Worm (Caenorhabditis elegans) whole organism, L4 larva: ENCODE results near the gene tig-2.

Experiments used
- D1046.2 ChIP-seq: fragments of 200-800 bp; sonication (Bioruptor generic); IDR thresholded peaks from 2 replicates; pipeline ENCODE4 v1.3.6; 2022; ENCODE audit warnings: missing genetic modification characterization, missing compliant biosample characterization
- F49E8.2 ChIP-seq: sonication (generic microtip); optimal IDR thresholded peaks from 2 replicates; lab custom pipeline; 2016; ENCODE audit warnings: missing compliant biosample characterization, mild to moderate bottlenecking, missing genetic modification characterization, borderline replicate concordance
- Y48G9A.11 ChIP-seq: fragments of 200-800 bp; sonication (Bioruptor generic); IDR thresholded peaks from 2 replicates; pipeline ENCODE4 v1.3.6; 2022; ENCODE audit warnings: missing genetic modification reagents, missing genetic modification characterization, missing compliant biosample characterization
- Y5F2A.4 ChIP-seq: fragments of 200-800 bp; sonication (Bioruptor generic); optimal IDR thresholded peaks from 2 replicates; lab custom pipeline; 2018; ENCODE audit warnings: mild to moderate bottlenecking, missing genetic modification characterization, missing compliant biosample characterization
- aha-1 ChIP-seq: fragments of 150-350 bp; peaks from one replicate; lab custom pipeline; 2014; ENCODE audit warnings: missing biosample characterization, missing genetic modification characterization
- aly-2 ChIP-seq: sonication (generic microtip); optimal IDR thresholded peaks from 2 replicates; lab custom pipeline; 2018; ENCODE audit warnings: missing biosample characterization, missing genetic modification characterization
- arid-1 ChIP-seq: fragments of 200-800 bp; sonication (Bioruptor generic); conservative IDR thresholded peaks from 2 replicates; pipeline ENCODE4 v1.3.6; 2022; ENCODE audit warnings: missing genetic modification reagents, missing genetic modification characterization, missing compliant biosample characterization
- ceh-20 ChIP-seq: fragments of 200-800 bp; sonication (Bioruptor generic); IDR thresholded peaks from 2 replicates; pipeline ENCODE4 v1.3.6; 2022; ENCODE audit warnings: missing genetic modification reagents, missing genetic modification characterization, missing compliant biosample characterization
- ceh-62 ChIP-seq: sonication (generic microtip); optimal IDR thresholded peaks from 2 replicates; lab custom pipeline; 2017; ENCODE audit warnings: missing biosample characterization, missing genetic modification characterization
- ces-1 ChIP-seq: fragments of 150-350 bp; sonication (generic microtip); optimal IDR thresholded peaks from 4 replicates; lab custom pipeline; 2014; ENCODE audit warnings: missing biosample characterization, missing genetic modification reagents, missing genetic modification characterization
- daf-16 ChIP-seq, 3 experiments: sonication (generic microtip); optimal IDR thresholded peaks; 2 replicates each; lab custom pipeline; 2016 to 2017; ENCODE audit warnings: missing genetic modification characterization in 3 of 3, missing genetic modification reagents in 3 of 3, mild to moderate bottlenecking in 2 of 3, missing compliant biosample characterization in 2 of 3, missing biosample characterization in 1 of 3, moderate library complexity in 1 of 3
- dpl-1 ChIP-seq: fragments of 150-350 bp; optimal IDR thresholded peaks from 2 replicates; lab custom pipeline; 2014; ENCODE audit warnings: missing biosample characterization, missing genetic modification reagents, missing genetic modification characterization
- duxl-1 ChIP-seq: sonication (generic microtip); optimal IDR thresholded peaks from 2 replicates; lab custom pipeline; 2016; ENCODE audit warnings: mild to moderate bottlenecking, missing genetic modification characterization, moderate library complexity, missing compliant biosample characterization; ENCODE audit not compliant: poor library complexity
- dve-1 ChIP-seq: sonication (generic microtip); optimal IDR thresholded peaks from 2 replicates; lab custom pipeline; 2017; ENCODE audit warnings: antibody characterized with exemption, mild to moderate bottlenecking, missing genetic modification characterization, missing compliant biosample characterization; ENCODE audit not compliant: insufficient read depth
- hif-1 ChIP-seq, 2 experiments: sonication (generic microtip); optimal IDR thresholded peaks; 2 replicates each; lab custom pipeline; 2016 to 2017; ENCODE audit warnings: missing compliant biosample characterization in 2 of 2, missing genetic modification characterization in 2 of 2, missing genetic modification reagents in 2 of 2, missing genotype in 2 of 2, mild to moderate bottlenecking in 1 of 2
- hlh-11 ChIP-seq: fragments of 200-800 bp; sonication (Bioruptor generic); optimal IDR thresholded peaks from 2 replicates; lab custom pipeline; 2018; ENCODE audit warnings: mild to moderate bottlenecking, missing genetic modification characterization, missing compliant biosample characterization
- hlh-30 ChIP-seq: sonication (generic microtip); optimal IDR thresholded peaks from 2 replicates; lab custom pipeline; 2017; ENCODE audit warnings: antibody characterized with exemption, mild to moderate bottlenecking, missing genetic modification characterization, missing compliant biosample characterization; ENCODE audit not compliant: insufficient read depth
- hmg-1.1 ChIP-seq: fragments of 200-800 bp; sonication (Bioruptor generic); IDR thresholded peaks from 2 replicates; pipeline ENCODE4 v1.3.6; 2022; ENCODE audit warnings: missing genetic modification reagents, missing genetic modification characterization, missing compliant biosample characterization
- lin-38 ChIP-seq: fragments of 200-800 bp; sonication (Bioruptor generic); IDR thresholded peaks from 2 replicates; pipeline ENCODE4 v1.3.6; 2022; ENCODE audit warnings: missing genetic modification reagents, missing genetic modification characterization, missing compliant biosample characterization
- lsy-2 ChIP-seq, 2 experiments: fragments of 150-350 bp in 1 of 2; sonication (generic microtip) in 1 of 2; optimal IDR thresholded peaks; 2 replicates each; lab custom pipeline; 2014 to 2017; ENCODE audit warnings: missing biosample characterization in 2 of 2, missing genetic modification characterization in 2 of 2
- madf-5 ChIP-seq, 2 experiments: fragments of 200-800 bp; sonication (Bioruptor generic); IDR thresholded peaks; 2 replicates each; pipeline ENCODE4 v1.3.6; 2022; ENCODE audit warnings: missing compliant biosample characterization in 2 of 2, missing genetic modification characterization in 2 of 2
- mdt-29 ChIP-seq: fragments of 200-800 bp; sonication (Bioruptor generic); IDR thresholded peaks from 2 replicates; pipeline ENCODE4 v1.3.6; 2022; ENCODE audit warnings: missing genetic modification reagents, missing genetic modification characterization, missing compliant biosample characterization
- mep-1 ChIP-seq: fragments of 150-350 bp; sonication (generic microtip); optimal IDR thresholded peaks from 3 replicates; lab custom pipeline; 2014; ENCODE audit warnings: missing biosample characterization, missing genetic modification characterization
- mes-2 ChIP-seq: sonication (generic microtip); optimal IDR thresholded peaks from 2 replicates; lab custom pipeline; 2016; ENCODE audit warnings: missing genotype, mild to moderate bottlenecking, missing genetic modification characterization, missing compliant biosample characterization; ENCODE audit not compliant: poor library complexity, severe bottlenecking
- nhr-102 ChIP-seq: sonication (generic microtip); optimal IDR thresholded peaks from 2 replicates; lab custom pipeline; 2016; ENCODE audit warnings: mild to moderate bottlenecking, missing genetic modification characterization, moderate library complexity, missing compliant biosample characterization
- nhr-111 ChIP-seq: fragments of 200-800 bp; sonication (Bioruptor generic); optimal IDR thresholded peaks from 2 replicates; lab custom pipeline; 2018; ENCODE audit warnings: mild to moderate bottlenecking, missing genetic modification characterization, missing compliant biosample characterization
- nhr-28 ChIP-seq: fragments of 150-350 bp; optimal IDR thresholded peaks from 2 replicates; lab custom pipeline; 2014; ENCODE audit warnings: missing biosample characterization, missing genetic modification characterization
- nhr-42 ChIP-seq: fragments of 200-800 bp; sonication (Bioruptor generic); IDR thresholded peaks from 2 replicates; pipeline ENCODE4 v1.3.6; 2022; ENCODE audit warnings: missing genetic modification characterization, missing compliant biosample characterization
- nhr-6 ChIP-seq: fragments of 150-350 bp; optimal IDR thresholded peaks from 2 replicates; lab custom pipeline; 2014; ENCODE audit warnings: missing biosample characterization, missing genetic modification characterization
- pha-4 ChIP-seq, 2 experiments: fragments of 150-350 bp in 1 of 2; fragments of 200-800 bp in 1 of 2; sonication (Bioruptor generic) in 1 of 2; IDR thresholded peaks in 1 of 2; optimal IDR thresholded peaks in 1 of 2; 2 replicates each; pipeline versions ENCODE4 v1.3.6 to Lab custom; 2014 to 2022; ENCODE audit warnings: missing genetic modification characterization in 2 of 2, missing genetic modification reagents in 2 of 2, missing biosample characterization in 1 of 2, missing compliant biosample characterization in 1 of 2
- rbr-2 ChIP-seq: sonication (generic microtip); optimal IDR thresholded peaks from 2 replicates; lab custom pipeline; 2016; ENCODE audit warnings: missing genotype, missing genetic modification characterization, missing compliant biosample characterization
- set-16 ChIP-seq: fragments of 200-800 bp; sonication (Bioruptor generic); IDR thresholded peaks from 2 replicates; pipeline ENCODE4 v1.3.6; 2022; ENCODE audit warnings: missing genetic modification reagents, missing genetic modification characterization, missing compliant biosample characterization
- snpc-1.2 ChIP-seq: fragments of 200-800 bp; sonication (Bioruptor generic); IDR thresholded peaks from 2 replicates; pipeline ENCODE4 v1.3.6; 2022; ENCODE audit warnings: missing genetic modification reagents, missing genetic modification characterization, missing compliant biosample characterization
- tra-1 ChIP-seq: fragments of 200-800 bp; sonication (Bioruptor generic); IDR thresholded peaks from 2 replicates; pipeline ENCODE4 v1.3.6; 2022; ENCODE audit warnings: missing genetic modification reagents, missing genetic modification characterization, missing compliant biosample characterization
- unc-130 ChIP-seq: sonication (generic microtip); optimal IDR thresholded peaks from 2 replicates; lab custom pipeline; 2016; ENCODE audit warnings: missing genetic modification reagents, missing genetic modification characterization, missing compliant biosample characterization
- unc-62 ChIP-seq, 3 experiments: fragments of 150-350 bp in 1 of 3; sonication (generic microtip); optimal IDR thresholded peaks in 2 of 3; peaks in 1 of 3; 1 replicate in 1 of 3; 2 replicates in 2 of 3; lab custom pipeline; 2014 to 2017; ENCODE audit warnings: missing biosample characterization in 3 of 3, missing genetic modification characterization in 3 of 3, missing genetic modification reagents in 3 of 3, missing genotype in 1 of 3
- vab-7 ChIP-seq: fragments of 200-800 bp; sonication (Bioruptor generic); IDR thresholded peaks from 2 replicates; pipeline ENCODE4 v1.3.6; 2022; ENCODE audit warnings: missing genetic modification reagents, missing genetic modification characterization, missing compliant biosample characterization
- zag-1 ChIP-seq: fragments of 150-350 bp; optimal IDR thresholded peaks from 2 replicates; lab custom pipeline; 2014; ENCODE audit warnings: missing biosample characterization, missing genetic modification characterization
- zfp-3 ChIP-seq: fragments of 200-800 bp; sonication (Bioruptor generic); conservative IDR thresholded peaks from 2 replicates; pipeline ENCODE4 v1.3.6; 2022; ENCODE audit warnings: missing genetic modification reagents, missing genetic modification characterization, missing compliant biosample characterization
- ztf-11 ChIP-seq: fragments of 150-350 bp; optimal IDR thresholded peaks from 2 replicates; lab custom pipeline; 2014; ENCODE audit warnings: missing biosample characterization, missing genetic modification characterization

Gene tig-2

ce11 chrV:4734608-4735007 is 4.6 kb upstream of the tig-2 start:
- no peak for TF ChIP-seq nhr-111 (GFP tag; lab: Kevin White, UChicago)
- no peak for TF ChIP-seq dve-1 (tag; lab: Kevin White, UChicago)
- 0 out of 2 replicates have a peak, but pooled peaks have one; percentile 8 for TF ChIP-seq arid-1 (GFP tag; lab: Robert Waterston, UW)
- peak; percentile 31 for TF ChIP-seq aly-2 (tag; lab: Kevin White, UChicago)
- TF ChIP-seq daf-16 (GFP tag; optimal IDR thresholded peaks at IDR 0.05; lab: Kevin White, UChicago), result no peak
- peak; percentile 1 for TF ChIP-seq daf-16 (tag; optimal IDR thresholded peaks at IDR 0.05; lab: Kevin White, UChicago)
- no peak for TF ChIP-seq dpl-1
- no peak for TF ChIP-seq mdt-29 (GFP tag; lab: Robert Waterston, UW)
- TF ChIP-seq lin-38 (GFP tag; lab: Robert Waterston, UW), result peak; percentile 40; the same call in 1 of the 2 replicates
- TF ChIP-seq aha-1, result peak; percentile 96

ce11 chrV:4733952-4734351 is 4.0 kb upstream of the tig-2 start:
- TF ChIP-seq set-16 (GFP tag; lab: Robert Waterston, UW) (peak; percentile 19; the same call in 1 of the 2 replicates), tra-1 (GFP tag; lab: Robert Waterston, UW) (no peak), snpc-1.2 (GFP tag; lab: Robert Waterston, UW) (0 out of 2 replicates have a peak, but pooled peaks have one; percentile 35), aha-1 (peak; percentile 64), ztf-11 (tag; lab: Kevin White, UChicago) (no peak)

- peak; percentile 81 for TF ChIP-seq hmg-1.1 (GFP tag; lab: Robert Waterston, UW)
- TF ChIP-seq nhr-28 (tag; lab: Kevin White, UChicago), result peak; percentile 47
- 0 out of 4 replicates have a peak, but pooled peaks of 1 of the 2 experiments have one; percentile 21 for TF ChIP-seq madf-5 (GFP tag; IDR thresholded peaks at IDR 0.05; lab: Robert Waterston, UW)
- peak; percentile 73 for TF ChIP-seq lin-38 (GFP tag; lab: Robert Waterston, UW)
- peak; percentile 14 for TF ChIP-seq hlh-11 (tag; lab: Kevin White, UChicago)
- peak; percentile 81 for TF ChIP-seq mep-1
- TF ChIP-seq D1046.2 (GFP tag; lab: Robert Waterston, UW), result no peak
- TF ChIP-seq nhr-42 (GFP tag; lab: Robert Waterston, UW), result no peak
- TF ChIP-seq F49E8.2 (tag; lab: Kevin White, UChicago), result peak; percentile 84
- TF ChIP-seq hlh-30 (tag; lab: Kevin White, UChicago), result peak; percentile 45
- peak; percentile 68 for TF ChIP-seq unc-130 (GFP tag; lab: Kevin White, UChicago)
- TF ChIP-seq pha-4 (GFP tag; IDR thresholded peaks at IDR 0.05; lab: Robert Waterston, UW), result 0 out of 2 replicates have a peak, but pooled peaks have one; percentile 64
- no peak for TF ChIP-seq pha-4 (tag; optimal IDR thresholded peaks at IDR 0.05; lab: Kevin White, UChicago)
- TF ChIP-seq ceh-62 (tag; lab: Kevin White, UChicago), result no peak
- TF ChIP-seq dve-1 (tag; lab: Kevin White, UChicago), result peak; percentile 45
- TF ChIP-seq duxl-1 (tag; lab: Kevin White, UChicago), result peak; percentile 58
- peak; percentile 10 for TF ChIP-seq nhr-6 (tag; lab: Kevin White, UChicago)
- peak in 1 of 2 experiments; percentile 35 for TF ChIP-seq hif-1 (tag; optimal IDR thresholded peaks at IDR 0.05; lab: Kevin White, UChicago)
- TF ChIP-seq unc-62 (GFP tag; optimal IDR thresholded peaks at IDR 0.05 in 1 of 2; lab: Kevin White, UChicago), result no peak
- no peak for TF ChIP-seq unc-62 (tag; optimal IDR thresholded peaks at IDR 0.05; lab: Kevin White, UChicago)
- peak; percentile 82 for TF ChIP-seq aha-1
- TF ChIP-seq lsy-2 (tag; optimal IDR thresholded peaks at IDR 0.05; lab: Kevin White, UChicago), result peak in 1 of 2 experiments; percentile 55
- TF ChIP-seq vab-7 (GFP tag; lab: Robert Waterston, UW), result peak; percentile 48; the same call in 1 of the 2 replicates
- TF ChIP-seq Y48G9A.11 (GFP tag; lab: Robert Waterston, UW), result no peak
- TF ChIP-seq nhr-102 (tag; lab: Kevin White, UChicago), result peak; percentile 40
- TF ChIP-seq zfp-3 (GFP tag; lab: Robert Waterston, UW), result no peak
- no peak for TF ChIP-seq Y5F2A.4 (GFP tag; lab: Kevin White, UChicago)
- peak; percentile 86 for TF ChIP-seq mes-2 (tag; lab: Kevin White, UChicago)
- TF ChIP-seq dpl-1, result peak; percentile 30
- peak; percentile 50 for TF ChIP-seq rbr-2 (tag; lab: Kevin White, UChicago)
- TF ChIP-seq arid-1 (GFP tag; lab: Robert Waterston, UW), result no peak
- TF ChIP-seq zag-1, result no peak
- TF ChIP-seq daf-16 (GFP tag; optimal IDR thresholded peaks at IDR 0.05; lab: Kevin White, UChicago), result peak in 1 of 2 experiments; percentile 2
- TF ChIP-seq daf-16 (tag; optimal IDR thresholded peaks at IDR 0.05; lab: Kevin White, UChicago), result peak; percentile 59
- TF ChIP-seq ces-1 (GFP tag; lab: Kevin White, UChicago), result peak; percentile 41
- 0 out of 2 replicates have a peak, but pooled peaks have one; percentile 11 for TF ChIP-seq ceh-20
Observed at ce11 chrV:4731154-4731961, 1.4 kb upstream of the tig-2 start, which contains the start of gene F39G3.3. Gene F39G3.3, plus strand, starts transcription at chrV:4731911.
